Worm (Caenorhabditis elegans) whole organism, midembryonic: ENCODE measurements around the gene hhat-1.

Experiments used
- T22C8.4 ChIP-seq: fragments of 200-800 bp; sonication (Bioruptor generic); IDR thresholded peaks from 2 replicates; pipeline ENCODE4 v1.3.6; 2022; ENCODE audit warnings: missing genetic modification characterization, missing compliant biosample characterization
- flt-1 ChIP-seq: fragments of 200-800 bp; sonication (Bioruptor generic); IDR thresholded peaks from 2 replicates; pipeline ENCODE4 v1.3.6; 2022; ENCODE audit warnings: missing genetic modification characterization, missing compliant biosample characterization
- ref-1 ChIP-seq: fragments of 200-800 bp; sonication (Bioruptor generic); conservative IDR thresholded peaks from 2 replicates; pipeline ENCODE4 v1.3.6; 2022; ENCODE audit warnings: missing genetic modification reagents, missing genetic modification characterization, missing compliant biosample characterization
- ztf-29 ChIP-seq: fragments of 200-800 bp; sonication (Bioruptor generic); IDR thresholded peaks from 2 replicates; pipeline ENCODE4 v1.3.6; 2022; ENCODE audit warnings: missing genetic modification reagents, missing genetic modification characterization, missing compliant biosample characterization

DNA sequence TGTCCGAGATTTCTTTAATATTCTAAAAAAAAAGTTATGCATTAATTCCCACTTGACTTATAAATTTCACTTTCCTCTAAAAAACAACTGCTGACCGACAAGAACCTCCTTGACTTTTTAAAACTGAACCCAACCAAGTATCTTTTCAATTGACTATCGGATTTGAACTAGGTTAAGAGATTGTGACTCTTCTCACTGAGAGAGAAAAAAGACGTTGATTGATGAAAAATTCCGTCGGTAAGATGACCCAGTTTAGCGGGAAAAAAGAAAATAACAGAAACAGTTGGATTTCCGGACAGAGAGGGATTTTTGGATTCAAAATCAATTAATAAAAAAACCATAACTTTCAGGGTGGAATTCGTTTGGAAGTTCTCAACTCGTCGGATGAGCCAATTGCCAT, 28.2 kb downstream of the hhat-1 start:
- no peak for TF ChIP-seq ztf-29
- no peak for TF ChIP-seq ref-1 (GFP tag; lab: Robert Waterston, UW)
- TF ChIP-seq flt-1 (GFP tag; lab: Robert Waterston, UW) = no peak
- no peak for TF ChIP-seq T22C8.4 (GFP tag; lab: Robert Waterston, UW)
